Worm (Caenorhabditis elegans) whole organism, dauer: Measurements from ENCODE around the gene akt-2.

ENCODE experiments used
- unc-62 ChIP-seq: sonication (generic microtip); optimal IDR thresholded peaks from 2 replicates; lab custom pipeline; 2017; ENCODE audit warnings: missing biosample characterization, missing genetic modification reagents, missing genetic modification characterization

The akt-2 gene

ce11 chrX:14145634-14146033 lies 1.9 kb upstream of the akt-2 start:
- TF ChIP-seq unc-62 (GFP tag; lab: Kevin White, UChicago), result no peak

- TF ChIP-seq unc-62 (GFP tag; lab: Kevin White, UChicago), result no peak
These were observed 760 bp upstream of the akt-2 start for ce11 chrX:14146740-14147140.

ce11 chrX:14152644-14153043 lies 5.1 kb downstream of the akt-2 start:
- no peak for TF ChIP-seq unc-62 (GFP tag; lab: Kevin White, UChicago)

- no peak for TF ChIP-seq unc-62 (GFP tag; lab: Kevin White, UChicago)
These were observed 9.4 kb downstream of the akt-2 start, which contains the start of gene ceh-90 for ce11 chrX:14156913-14157312. Gene ceh-90, minus strand, starts transcription at chrX:14157013.

- no peak for TF ChIP-seq unc-62 (GFP tag; lab: Kevin White, UChicago)
These were observed 14.3 kb downstream of the akt-2 start, which contains the start of gene lgc-25 for ce11 chrX:14161684-14162347. Gene lgc-25, minus strand, starts transcription at chrX:14161734.

ce11 chrX:14164234-14164633 lies 16.7 kb downstream of the akt-2 start, which contains the start of gene vha-20:
Gene vha-20, minus strand, starts transcription at chrX:14164506.
- TF ChIP-seq unc-62 (GFP tag; lab: Kevin White, UChicago), result no peak

ce11 chrX:14165156-14165555 lies 17.7 kb downstream of the akt-2 start:
- TF ChIP-seq unc-62 (GFP tag; lab: Kevin White, UChicago), result no peak

ce11 chrX:14169569-14170031 lies 22.1 kb downstream of the akt-2 start, which contains the start of gene sym-4:
Gene sym-4, minus strand, starts transcription at chrX:14169619.
- TF ChIP-seq unc-62 (GFP tag; lab: Kevin White, UChicago), result no peak

- TF ChIP-seq unc-62 (GFP tag; lab: Kevin White, UChicago), result no peak
These were observed 26.4 kb downstream of the akt-2 start, which contains the start of gene idhb-1 for ce11 chrX:14173850-14174249. Gene idhb-1, minus strand, starts transcription at chrX:14174063.

- TF ChIP-seq unc-62 (GFP tag; lab: Kevin White, UChicago), result no peak
These were observed 28.2 kb downstream of the akt-2 start, which contains the start of gene C37E2.2 for ce11 chrX:14175740-14176139. Gene C37E2.2, plus strand, starts transcription at chrX:14176040.

ce11 chrX:14178688-14179087 lies 31.2 kb downstream of the akt-2 start, which contains the start of gene C37E2.10:
Gene C37E2.10, plus strand, starts transcription at chrX:14178988.
- no peak for TF ChIP-seq unc-62 (GFP tag; lab: Kevin White, UChicago)

- TF ChIP-seq unc-62 (GFP tag; lab: Kevin White, UChicago), result no peak
These were observed 32.0 kb downstream of the akt-2 start for ce11 chrX:14179488-14179887.

ce11 chrX:14180151-14180550 lies 32.7 kb downstream of the akt-2 start, which contains the start of gene C37E2.3:
Gene C37E2.3, plus strand, starts transcription at chrX:14180451.
- TF ChIP-seq unc-62 (GFP tag; lab: Kevin White, UChicago), result no peak

ce11 chrX:14182514-14182913 lies 35.0 kb downstream of the akt-2 start:
- TF ChIP-seq unc-62 (GFP tag; lab: Kevin White, UChicago), result no peak

- TF ChIP-seq unc-62 (GFP tag; lab: Kevin White, UChicago), result no peak
These were observed 38.1 kb downstream of the akt-2 start for ce11 chrX:14185631-14186030.

- no peak for TF ChIP-seq unc-62 (GFP tag; lab: Kevin White, UChicago)
These were observed 39.0 kb downstream of the akt-2 start, which contains the start of gene ceh-36 for ce11 chrX:14186466-14186865. Gene ceh-36, minus strand, starts transcription at chrX:14186566.

- TF ChIP-seq unc-62 (GFP tag; lab: Kevin White, UChicago), result no peak
These were observed 46.8 kb downstream of the akt-2 start for ce11 chrX:14194251-14194650.
